Fruit fly (Drosophila melanogaster) whole organism, embryonic: ENCODE results near the gene CG44836.

ENCODE experiments used
- Adf1 ChIP-seq: fragments of 200-800 bp; sonication (Bioruptor generic); IDR thresholded peaks from 2 replicates; pipeline ENCODE4 v1.3.6; 2022; ENCODE audit warnings: missing biosample characterization, missing genetic modification characterization
- Atf-2 ChIP-seq: fragments of 200-800 bp; sonication (Bioruptor generic); optimal IDR thresholded peaks from 2 replicates; lab custom pipeline; 2016; ENCODE audit warnings: missing biosample characterization, missing genetic modification characterization
- Bdp1 ChIP-seq: fragments of 200-800 bp; sonication (Bioruptor generic); optimal IDR thresholded peaks from 3 replicates; lab custom pipeline; 2016; ENCODE audit warnings: missing biosample characterization, missing genetic modification characterization
- C15 ChIP-seq: fragments of 200-800 bp; sonication (Bioruptor generic); IDR thresholded peaks from 3 replicates; pipeline ENCODE4 v1.3.6; 2022; ENCODE audit warnings: missing biosample characterization, missing genetic modification characterization
- CG11723 ChIP-seq: fragments of 200-800 bp; sonication (Bioruptor generic); optimal IDR thresholded peaks from 2 replicates; lab custom pipeline; 2017; ENCODE audit warnings: missing biosample characterization, mild to moderate bottlenecking, missing genetic modification characterization
- CG12769 ChIP-seq: fragments of 200-800 bp; sonication (Bioruptor generic); optimal IDR thresholded peaks from 2 replicates; lab custom pipeline; 2019; ENCODE audit warnings: missing biosample characterization, mild to moderate bottlenecking, missing genetic modification characterization, moderate library complexity
- CG14710 ChIP-seq: fragments of 200-800 bp; sonication (Bioruptor generic); optimal IDR thresholded peaks from 3 replicates; lab custom pipeline; 2019; ENCODE audit warnings: missing biosample characterization, mild to moderate bottlenecking, missing genetic modification characterization, moderate library complexity
- CG15479 ChIP-seq: fragments of 200-800 bp; sonication (Bioruptor generic); optimal IDR thresholded peaks from 3 replicates; lab custom pipeline; 2019; ENCODE audit warnings: missing biosample characterization, mild to moderate bottlenecking, missing genetic modification characterization, moderate library complexity
- CG17568 ChIP-seq: fragments of 200-800 bp; sonication (Bioruptor generic); optimal IDR thresholded peaks from 2 replicates; lab custom pipeline; 2018; ENCODE audit warnings: missing biosample characterization, mild to moderate bottlenecking, missing genetic modification characterization, moderate library complexity
- CG18476 ChIP-seq: fragments of 200-800 bp; sonication (Bioruptor generic); optimal IDR thresholded peaks from 2 replicates; lab custom pipeline; 2016; ENCODE audit warnings: missing biosample characterization, mild to moderate bottlenecking, missing genetic modification characterization
- CG18599 ChIP-seq: fragments of 200-800 bp; sonication (Bioruptor generic); optimal IDR thresholded peaks from 3 replicates; lab custom pipeline; 2017; ENCODE audit warnings: missing biosample characterization, missing genetic modification characterization, mild to moderate bottlenecking, moderate library complexity, missing genetic modification reagents
- CG2202 ChIP-seq: fragments of 200-800 bp; sonication (Bioruptor generic); optimal IDR thresholded peaks from 2 replicates; lab custom pipeline; 2018; ENCODE audit warnings: missing biosample characterization, mild to moderate bottlenecking, missing genetic modification characterization
- CG2678 ChIP-seq: fragments of 200-800 bp; sonication (Bioruptor generic); optimal IDR thresholded peaks from 3 replicates; lab custom pipeline; 2019; ENCODE audit warnings: missing biosample characterization, mild to moderate bottlenecking, missing genetic modification characterization, moderate library complexity
- CG4282 ChIP-seq: fragments of 200-800 bp; sonication (Bioruptor generic); optimal IDR thresholded peaks from 2 replicates; lab custom pipeline; 2016; ENCODE audit warnings: missing biosample characterization, missing genetic modification characterization
- CG4328 ChIP-seq: fragments of 200-800 bp; sonication (Bioruptor generic); optimal IDR thresholded peaks from 3 replicates; lab custom pipeline; 2017; ENCODE audit warnings: missing biosample characterization, missing genetic modification reagents, missing genetic modification characterization
- CG6765 ChIP-seq: fragments of 200-800 bp; sonication (Bioruptor generic); optimal IDR thresholded peaks from 3 replicates; lab custom pipeline; 2017; ENCODE audit warnings: missing biosample characterization, mild to moderate bottlenecking, missing genetic modification characterization
- CG6791 ChIP-seq: fragments of 200-800 bp; sonication (Bioruptor generic); IDR thresholded peaks from 3 replicates; pipeline ENCODE4 v1.3.6; 2022; ENCODE audit warnings: missing biosample characterization, missing genetic modification characterization; ENCODE audit not compliant: partially characterized antibody
- CG8281 ChIP-seq: fragments of 200-800 bp; sonication (Bioruptor generic); optimal IDR thresholded peaks from 2 replicates; lab custom pipeline; 2018; ENCODE audit warnings: missing biosample characterization, mild to moderate bottlenecking, missing genetic modification characterization, moderate library complexity
- CG9876 ChIP-seq: fragments of 200-800 bp; sonication (Bioruptor generic); optimal IDR thresholded peaks from 2 replicates; lab custom pipeline; 2016; ENCODE audit warnings: missing biosample characterization, missing genetic modification characterization
- Camta ChIP-seq: fragments of 200-800 bp; sonication (Bioruptor generic); optimal IDR thresholded peaks from 2 replicates; lab custom pipeline; 2016; ENCODE audit warnings: missing biosample characterization, missing genetic modification characterization
- CkIIα-i1 ChIP-seq: fragments of 200-800 bp; sonication (Bioruptor generic); IDR thresholded peaks from 2 replicates; pipeline ENCODE4 v1.3.6; 2022; ENCODE audit warnings: missing biosample characterization, missing genetic modification characterization
- Dbx ChIP-seq: fragments of 200-800 bp; sonication (Bioruptor generic); IDR thresholded peaks from 3 replicates; pipeline ENCODE4 v1.3.6; 2022; ENCODE audit warnings: missing biosample characterization, missing genetic modification characterization
- Elba2 ChIP-seq: fragments of 200-800 bp; sonication (Bioruptor generic); optimal IDR thresholded peaks from 3 replicates; lab custom pipeline; 2016; ENCODE audit warnings: missing biosample characterization, missing genetic modification characterization
- Fer3 ChIP-seq: fragments of 200-800 bp; sonication (Bioruptor generic); optimal IDR thresholded peaks from 2 replicates; lab custom pipeline; 2018; ENCODE audit warnings: missing biosample characterization, mild to moderate bottlenecking, missing genetic modification characterization, moderate library complexity
- Gsc ChIP-seq: fragments of 200-800 bp; sonication (Bioruptor generic); IDR thresholded peaks from 2 replicates; pipeline ENCODE4 v1.3.6; 2022; ENCODE audit warnings: missing biosample characterization, missing genetic modification characterization
- Hsf ChIP-seq: fragments of 200-800 bp; sonication (Bioruptor generic); optimal IDR thresholded peaks from 3 replicates; lab custom pipeline; 2016; ENCODE audit warnings: missing biosample characterization, missing genetic modification characterization
- Kr ChIP-seq: fragments of 200-800 bp; sonication (Bioruptor generic); optimal IDR thresholded peaks from 2 replicates; lab custom pipeline; 2017; ENCODE audit warnings: missing biosample characterization, mild to moderate bottlenecking, missing genetic modification characterization
- Mes4 ChIP-seq: fragments of 200-800 bp; sonication (Bioruptor generic); optimal IDR thresholded peaks from 2 replicates; lab custom pipeline; 2016; ENCODE audit warnings: missing biosample characterization, missing genetic modification characterization
- Oaz ChIP-seq: fragments of 200-800 bp; sonication (Bioruptor generic); IDR thresholded peaks from 2 replicates; pipeline ENCODE4 v1.3.6; 2022; ENCODE audit warnings: missing biosample characterization, missing genetic modification characterization
- PHDP ChIP-seq: fragments of 200-800 bp; sonication (Bioruptor generic); optimal IDR thresholded peaks from 3 replicates; lab custom pipeline; 2018; ENCODE audit warnings: missing biosample characterization, mild to moderate bottlenecking, missing genetic modification characterization, moderate library complexity
- Trl ChIP-seq, 3 experiments: fragments of >200 bp in 2 of 3; fragments of 200-800 bp in 1 of 3; sonication (Bioruptor generic) in 1 of 3; optimal IDR thresholded peaks; 2 replicates in 1 of 3; 3 replicates in 2 of 3; lab custom pipeline; 2016 to 2017; ENCODE audit warnings: missing biosample characterization in 1 of 3, missing genetic modification characterization in 1 of 3
- al ChIP-seq: fragments of 200-800 bp; sonication (Bioruptor generic); IDR thresholded peaks from 2 replicates; pipeline ENCODE4 v1.3.6; 2022; ENCODE audit warnings: missing biosample characterization, missing genetic modification characterization
- ara ChIP-seq: fragments of 200-800 bp; sonication (Bioruptor generic); IDR thresholded peaks from 2 replicates; pipeline ENCODE4 v1.3.6; 2022; ENCODE audit warnings: missing biosample characterization, missing genetic modification characterization
- chm ChIP-seq: fragments of 200-800 bp; sonication (Bioruptor generic); IDR thresholded peaks from 2 replicates; pipeline ENCODE4 v1.3.6; 2022; ENCODE audit warnings: missing biosample characterization, missing genetic modification characterization
- ci ChIP-seq: fragments of 200-800 bp; sonication (Bioruptor generic); IDR thresholded peaks from 3 replicates; pipeline ENCODE4 v1.3.6; 2022; ENCODE audit warnings: missing biosample characterization, missing genetic modification characterization
- dysf ChIP-seq: fragments of 200-800 bp; sonication (Bioruptor generic); IDR thresholded peaks from 3 replicates; pipeline ENCODE4 v1.3.6; 2022; ENCODE audit warnings: missing biosample characterization, missing genetic modification characterization
- fd102C ChIP-seq: fragments of 200-800 bp; sonication (Bioruptor generic); optimal IDR thresholded peaks from 2 replicates; lab custom pipeline; 2018; ENCODE audit warnings: missing biosample characterization, mild to moderate bottlenecking, missing genetic modification characterization, moderate library complexity
- fd3F ChIP-seq: fragments of 200-800 bp; sonication (Bioruptor generic); optimal IDR thresholded peaks from 2 replicates; lab custom pipeline; 2018; ENCODE audit warnings: missing biosample characterization, mild to moderate bottlenecking, missing genetic modification characterization, moderate library complexity
- hth ChIP-seq: fragments of >200 bp; optimal IDR thresholded peaks from 2 replicates; lab custom pipeline; 2017; ENCODE audit warnings: inconsistent platforms
- jumu ChIP-seq: fragments of 200-800 bp; sonication (Bioruptor generic); optimal IDR thresholded peaks from 3 replicates; lab custom pipeline; 2016; ENCODE audit warnings: missing biosample characterization, missing genetic modification characterization
- lilli ChIP-seq: fragments of 200-800 bp; sonication (Bioruptor generic); optimal IDR thresholded peaks from 3 replicates; lab custom pipeline; 2016; ENCODE audit warnings: missing biosample characterization, missing genetic modification characterization
- nau ChIP-seq: fragments of 200-800 bp; sonication (Bioruptor generic); optimal IDR thresholded peaks from 3 replicates; lab custom pipeline; 2017; ENCODE audit warnings: missing biosample characterization, mild to moderate bottlenecking, missing genetic modification characterization, missing genetic modification reagents
- nerfin-2 ChIP-seq: fragments of 200-800 bp; sonication (Bioruptor generic); IDR thresholded peaks from 2 replicates; pipeline ENCODE4 v1.3.6; 2022; ENCODE audit warnings: missing biosample characterization, missing genetic modification characterization; ENCODE audit not compliant: partially characterized antibody
- sqz ChIP-seq: fragments of 200-800 bp; sonication (Bioruptor generic); optimal IDR thresholded peaks from 3 replicates; lab custom pipeline; 2018; ENCODE audit warnings: missing biosample characterization, mild to moderate bottlenecking, missing genetic modification characterization
- ssp ChIP-seq: fragments of 200-800 bp; sonication (Bioruptor generic); IDR thresholded peaks from 2 replicates; pipeline ENCODE4 v1.3.6; 2022; ENCODE audit warnings: missing biosample characterization, missing genetic modification characterization
- twi ChIP-seq: fragments of 200-800 bp; optimal IDR thresholded peaks from 2 replicates; lab custom pipeline; 2019; ENCODE audit warnings: missing biosample characterization, mild to moderate bottlenecking, missing genetic modification characterization, moderate library complexity
- unc-4 ChIP-seq: fragments of 200-800 bp; sonication (Bioruptor generic); IDR thresholded peaks from 2 replicates; pipeline ENCODE4 v1.3.6; 2022; ENCODE audit warnings: missing biosample characterization, missing genetic modification characterization; ENCODE audit not compliant: partially characterized antibody
- z ChIP-seq: fragments of 200-800 bp; sonication (Bioruptor generic); IDR thresholded peaks from 3 replicates; pipeline ENCODE4 v1.3.6; 2022; ENCODE audit warnings: missing biosample characterization, missing genetic modification characterization

The CG44836 gene

DNA sequence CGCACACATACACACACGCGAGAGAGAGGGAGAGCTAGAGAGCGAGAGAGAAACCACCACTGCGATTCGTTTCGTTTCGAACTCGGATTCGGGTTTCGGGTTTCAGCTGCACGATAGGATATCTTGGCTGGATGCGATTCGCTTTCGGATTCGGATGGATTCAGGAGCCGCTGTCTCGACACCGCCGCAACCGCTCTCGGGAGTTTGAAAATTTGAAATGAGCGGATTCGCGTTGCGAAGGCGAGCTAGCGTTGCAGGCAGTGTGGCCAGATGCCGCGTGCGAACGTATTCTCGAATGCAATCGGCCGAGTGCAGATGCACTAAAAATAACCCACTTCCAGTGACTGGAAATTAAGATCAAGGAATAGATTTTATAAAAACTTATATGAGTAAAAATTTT is 11.5 kb upstream of the CG44836 start, which contains the start of gene fax (continued):
- no peak for TF ChIP-seq Mes4 (GFP tag; lab: Kevin White, UChicago)
- no peak for TF ChIP-seq hth (lab: Kevin White, UChicago)
- TF ChIP-seq fd3F (GFP tag; lab: Kevin White, UChicago), result no peak
- no peak for TF ChIP-seq dysf
- no peak for TF ChIP-seq z
- peak; percentile 34 for TF ChIP-seq CG11723 (GFP tag; lab: Kevin White, UChicago)
- no peak for TF ChIP-seq CG17568 (GFP tag; lab: Kevin White, UChicago)
- TF ChIP-seq CG18476 (GFP tag; lab: Kevin White, UChicago), result no peak
- no peak for TF ChIP-seq CG12769 (tag; lab: Kevin White, UChicago)
- TF ChIP-seq CG8281 (tag; lab: Kevin White, UChicago), result no peak
- peak; percentile 33; the same call in 1 of the 3 replicates for TF ChIP-seq Dbx
- TF ChIP-seq CG6791 (GFP tag; lab: Robert Waterston, UW), result peak; percentile 54; the same call in 1 of the 3 replicates
- TF ChIP-seq Adf1 (GFP tag; lab: Robert Waterston, UW), result no peak
- no peak for TF ChIP-seq CG9876 (GFP tag; lab: Kevin White, UChicago)
- no peak for TF ChIP-seq unc-4 (GFP tag; lab: Robert Waterston, UW)
- peak; percentile 48 for TF ChIP-seq CG2202
- no peak for TF ChIP-seq Camta (GFP tag; lab: Kevin White, UChicago)
- peak; percentile 21; the same call in 1 of the 2 replicates for TF ChIP-seq nerfin-2 (GFP tag; lab: Robert Waterston, UW)
- peak; percentile 77 for TF ChIP-seq CG15479 (GFP tag; lab: Kevin White, UChicago)
- peak; percentile 10 for TF ChIP-seq Elba2
- peak; percentile 3 for TF ChIP-seq twi (tag; lab: Kevin White, UChicago)
- no peak for TF ChIP-seq CG4328 (GFP tag; lab: Kevin White, UChicago)
- TF ChIP-seq al (GFP tag; lab: Robert Waterston, UW), result no peak

DNA sequence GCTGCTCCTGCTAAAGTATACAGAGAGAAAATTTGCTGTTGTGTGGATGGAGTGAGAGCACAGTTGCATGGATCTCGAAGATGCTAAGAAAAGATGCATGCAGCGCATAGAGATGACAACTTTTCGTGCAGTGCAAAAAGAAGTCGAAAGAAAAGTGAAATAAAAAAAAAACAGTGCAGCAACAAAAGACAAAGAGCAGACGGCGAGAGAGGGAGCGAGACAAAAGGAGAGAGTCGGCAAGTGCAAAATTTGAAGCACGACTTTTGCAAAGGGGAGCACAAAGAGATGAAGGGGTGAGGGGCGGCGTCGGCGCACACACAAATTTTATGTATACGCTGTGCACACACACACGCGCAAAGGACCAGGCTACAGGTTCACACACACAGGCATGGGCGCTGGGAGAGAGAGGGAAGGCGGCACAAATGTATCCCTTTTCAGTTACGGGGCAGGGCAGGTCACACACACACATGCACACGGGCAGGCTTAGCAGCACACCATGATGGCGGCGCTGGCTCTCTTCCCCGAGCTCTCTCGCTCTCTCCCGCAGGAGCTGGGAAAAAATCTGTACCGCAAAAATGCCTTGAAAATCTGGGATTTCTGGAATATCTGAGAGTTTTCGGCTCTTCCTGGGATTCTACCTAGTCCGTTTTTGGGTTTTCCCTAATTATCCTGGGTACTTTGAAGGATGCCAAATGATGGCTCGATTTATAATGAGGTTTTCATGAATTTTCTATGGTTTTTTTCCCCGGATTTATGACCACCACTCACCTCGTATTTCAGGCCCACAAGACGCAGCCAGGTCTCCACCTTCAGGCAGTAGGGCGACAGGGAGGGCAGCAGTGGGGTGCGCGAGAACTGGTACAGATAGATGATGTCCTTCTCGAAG is 10.4 kb upstream of the CG44836 start:
- TF ChIP-seq fd102C (GFP tag; lab: Kevin White, UChicago) (no peak), CG18599 (GFP tag; lab: Kevin White, UChicago) (no peak), C15 (no peak), twi (tag; lab: Kevin White, UChicago) (peak; percentile 66), Fer3 (no peak), lilli (GFP tag; lab: Kevin White, UChicago) (no peak), nau (GFP tag; lab: Kevin White, UChicago) (no peak), ci (GFP tag; lab: Robert Waterston, UW) (0 out of 3 replicates have a peak, but pooled peaks have one; percentile 5), sqz (GFP tag; lab: Kevin White, UChicago) (peak; percentile 31), chm (GFP tag; lab: Robert Waterston, UW) (peak; percentile 10; the same call in 1 of the 2 replicates), CG6765 (no peak), jumu (GFP tag; lab: Kevin White, UChicago) (no peak), ara (no peak), Hsf (GFP tag; lab: Kevin White, UChicago) (no peak), Bdp1 (GFP tag; lab: Kevin White, UChicago) (no peak), ssp (GFP tag; lab: Robert Waterston, UW) (no peak), CG2678 (tag; lab: Kevin White, UChicago) (no peak), Oaz (GFP tag; lab: Robert Waterston, UW) (no peak), CG4282 (GFP tag; lab: Kevin White, UChicago) (no peak), Kr (GFP tag; lab: Kevin White, UChicago) (peak; percentile 89), PHDP (tag; lab: Kevin White, UChicago) (no peak), CkIIα-i1 (GFP tag; lab: Robert Waterston, UW) (no peak), Trl (optimal IDR thresholded peaks at IDR 0.05; lab: Kevin White, UChicago) (peak; percentile 73 to 89), Trl (GFP tag; optimal IDR thresholded peaks at IDR 0.05; lab: Kevin White, UChicago) (no peak), CG14710 (tag; lab: Kevin White, UChicago) (no peak), Atf-2 (GFP tag; lab: Kevin White, UChicago) (no peak), Gsc (no peak)
